Fruit fly (Drosophila melanogaster): ENCODE results near the gene Tsp39D.
A peak's percentile ranks its signal among the peaks of the same experiment; 100 is the strongest.

Gene Tsp39D

DNA sequence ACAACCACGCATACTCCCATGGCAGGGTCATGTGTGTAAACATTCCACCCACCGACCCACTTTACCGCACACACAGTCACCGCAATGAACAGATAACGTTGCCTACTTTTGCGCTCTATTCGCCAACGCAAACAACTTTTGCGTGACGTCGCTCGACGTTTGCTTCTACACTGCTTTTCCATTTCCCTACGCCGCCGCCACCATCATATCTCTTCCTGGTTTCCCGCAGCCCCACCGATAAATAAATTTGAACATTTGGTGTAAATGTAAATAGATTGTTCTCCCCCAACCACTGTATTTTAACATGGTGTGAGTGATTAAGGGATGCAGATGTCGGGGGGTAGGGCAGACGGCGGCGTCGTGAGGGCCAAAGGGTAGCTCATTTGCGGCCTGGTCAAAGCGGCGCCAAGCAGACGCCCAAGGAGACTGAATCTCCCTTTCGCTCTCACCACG lies 19.9 kb upstream of the Tsp39D start (continued):
- TF ChIP-seq CG6175 (GFP tag; IDR thresholded peaks at IDR 0.05) (0 out of 3 replicates have a peak, but pooled peaks have one; percentile 32), mirr (GFP tag; optimal IDR thresholded peaks at IDR 0.05) (peak; percentile 51), CG1024 (GFP tag; IDR thresholded peaks at IDR 0.05) (no peak), sd (tag; optimal IDR thresholded peaks at IDR 0.05) (peak; percentile 71), CG2678 (tag; optimal IDR thresholded peaks at IDR 0.05) (peak; percentile 14), lab (GFP tag; optimal IDR thresholded peaks at IDR 0.05) (peak; percentile 44), psq (GFP tag; optimal IDR thresholded peaks at IDR 0.05) (no peak), Hmr (GFP tag; optimal IDR thresholded peaks at IDR 0.05) (peak; percentile 42), Dp (GFP tag; optimal IDR thresholded peaks at IDR 0.05) (no peak), CG42726 (GFP tag; IDR thresholded peaks at IDR 0.05; ENCODE audit: partially characterized antibody) (no peak), ind (GFP tag; optimal IDR thresholded peaks at IDR 0.05) (no peak), CG10565 (GFP tag; optimal IDR thresholded peaks at IDR 0.05) (no peak), abd-A (tag; optimal IDR thresholded peaks at IDR 0.05) (peak; percentile 69), NFAT (GFP tag; IDR thresholded peaks at IDR 0.05) (no peak), tin (GFP tag; optimal IDR thresholded peaks at IDR 0.05) (no peak), CG17361 (GFP tag; IDR thresholded peaks at IDR 0.05) (no peak), tna (GFP tag; IDR thresholded peaks at IDR 0.05; ENCODE audit: partially characterized antibody) (no peak), shn (GFP tag; optimal IDR thresholded peaks at IDR 0.05) (no peak), cas (GFP tag; IDR thresholded peaks at IDR 0.05) (no peak), sob (GFP tag; IDR thresholded peaks at IDR 0.05) (peak; percentile 39; the same call in 1 of the 2 replicates), luna (GFP tag; optimal IDR thresholded peaks at IDR 0.05) (no peak), CG7839 (tag; optimal IDR thresholded peaks at IDR 0.05) (no peak), CG10431 (GFP tag; optimal IDR thresholded peaks at IDR 0.05) (peak; percentile 8), Side (GFP tag; optimal IDR thresholded peaks at IDR 0.05) (no peak), al (GFP tag; IDR thresholded peaks at IDR 0.05) (no peak), Vsx1 (GFP tag; optimal IDR thresholded peaks at IDR 0.05) (peak; percentile 18), gcm (GFP tag; optimal IDR thresholded peaks at IDR 0.05) (peak; percentile 73), CG9932 (GFP tag; IDR thresholded peaks at IDR 0.05) (no peak), Hr78 (GFP tag; optimal IDR thresholded peaks at IDR 0.05) (peak in 1 of 2 experiments; percentile 50), Six4 (GFP tag; optimal IDR thresholded peaks at IDR 0.05) (no peak), CG15479 (GFP tag; optimal IDR thresholded peaks at IDR 0.05) (peak; percentile 34), exex (tag; optimal IDR thresholded peaks at IDR 0.05) (peak; percentile 23), Meics (GFP tag; optimal IDR thresholded peaks at IDR 0.05) (peak; percentile 21), chif (GFP tag; optimal IDR thresholded peaks at IDR 0.05) (peak in 1 of 2 experiments; percentile 6), CG5245 (GFP tag; optimal IDR thresholded peaks at IDR 0.05) (no peak), Eip74EF (GFP tag; optimal IDR thresholded peaks at IDR 0.05) (peak in 1 of 2 experiments; percentile 28), CG14860 (GFP tag; IDR thresholded peaks at IDR 0.05; ENCODE audit: partially characterized antibody) (no peak), CG1233 (GFP tag; optimal IDR thresholded peaks at IDR 0.05) (peak; percentile 11), stc (GFP tag; IDR thresholded peaks at IDR 0.05) (0 out of 2 replicates have a peak, but pooled peaks have one; percentile 45), CG9437 (GFP tag; optimal IDR thresholded peaks at IDR 0.05) (peak; percentile 36), h (optimal IDR thresholded peaks at IDR 0.05) (no peak), Gug (GFP tag; IDR thresholded peaks at IDR 0.05) (no peak), grn (GFP tag; optimal IDR thresholded peaks at IDR 0.05) (no peak), emc (GFP tag; optimal IDR thresholded peaks at IDR 0.05) (no peak), sens (GFP tag) (no peak), CG2712 (tag; optimal IDR thresholded peaks at IDR 0.05) (peak; percentile 10), CG7372 (GFP tag; IDR thresholded peaks at IDR 0.05) (no peak), CG6765 (GFP tag; optimal IDR thresholded peaks at IDR 0.05) (no peak), chn (GFP tag; optimal IDR thresholded peaks at IDR 0.05) (peak; percentile 30), fd96Cb (tag; optimal IDR thresholded peaks at IDR 0.05) (no peak), CG18011 (GFP tag; optimal IDR thresholded peaks at IDR 0.05) (peak; percentile 59)

Data from whole organism, embryonic.